Worm (Caenorhabditis elegans) whole organism, young adult: ENCODE data around the gene acc-3.

Source experiments
- B0035.1 ChIP-seq: sonication (generic microtip); optimal IDR thresholded peaks from 2 replicates; lab custom pipeline; 2016; ENCODE audit warnings: missing genetic modification characterization, mild to moderate bottlenecking, missing compliant biosample characterization, missing genotype, missing genetic modification reagents
- B0261.1 ChIP-seq: sonication (generic microtip); optimal IDR thresholded peaks from 2 replicates; lab custom pipeline; 2016; ENCODE audit warnings: mild to moderate bottlenecking, missing genetic modification characterization, moderate library complexity, missing compliant biosample characterization
- B0336.3 ChIP-seq: fragments of 200-800 bp; sonication (Bioruptor generic); IDR thresholded peaks from 2 replicates; pipeline ENCODE4 v1.3.6; 2022; ENCODE audit warnings: missing genetic modification characterization, missing compliant biosample characterization
- F33H1.4 ChIP-seq: fragments of 200-800 bp; sonication (Bioruptor generic); IDR thresholded peaks from 2 replicates; pipeline ENCODE4 v1.3.6; 2022; ENCODE audit warnings: missing genetic modification reagents, missing genetic modification characterization, missing compliant biosample characterization
- F37B4.10 ChIP-seq: fragments of 200-800 bp; sonication (Bioruptor generic); IDR thresholded peaks from 2 replicates; pipeline ENCODE4 v1.3.6; 2022; ENCODE audit warnings: missing genetic modification characterization, missing compliant biosample characterization
- F49E8.2 ChIP-seq: sonication (generic microtip); optimal IDR thresholded peaks from 3 replicates; lab custom pipeline; 2017; ENCODE audit warnings: missing genetic modification characterization, mild to moderate bottlenecking, missing compliant biosample characterization, antibody characterized with exemption, moderate library complexity; ENCODE audit not compliant: insufficient read depth
- K12H6.12 ChIP-seq: fragments of 200-800 bp; sonication (Bioruptor generic); optimal IDR thresholded peaks from 2 replicates; lab custom pipeline; 2018; ENCODE audit warnings: mild to moderate bottlenecking, missing genetic modification characterization, missing compliant biosample characterization
- Y53F4B.3 ChIP-seq: fragments of 200-800 bp; sonication (Bioruptor generic); IDR thresholded peaks from 2 replicates; pipeline ENCODE4 v1.3.6; 2022; ENCODE audit warnings: missing genetic modification reagents, missing genetic modification characterization, missing compliant biosample characterization
- Y56A3A.18 ChIP-seq: fragments of 200-800 bp; sonication (Bioruptor generic); IDR thresholded peaks from 2 replicates; pipeline ENCODE4 v1.3.6; 2022; ENCODE audit warnings: missing genetic modification reagents, missing genetic modification characterization, missing compliant biosample characterization
- akir-1 ChIP-seq: fragments of 200-800 bp; sonication (Bioruptor generic); optimal IDR thresholded peaks from 2 replicates; lab custom pipeline; 2018; ENCODE audit warnings: mild to moderate bottlenecking, missing genetic modification characterization, moderate library complexity, missing compliant biosample characterization
- atf-7 ChIP-seq: sonication (generic microtip); optimal IDR thresholded peaks from 2 replicates; lab custom pipeline; 2017; ENCODE audit warnings: mild to moderate bottlenecking, missing genetic modification characterization, missing compliant biosample characterization
- cebp-1 ChIP-seq, 2 experiments: fragments of 200-800 bp in 1 of 2; sonication (Bioruptor generic) in 1 of 2; sonication (generic microtip) in 1 of 2; IDR thresholded peaks in 1 of 2; optimal IDR thresholded peaks in 1 of 2; 2 replicates each; pipeline versions ENCODE4 v1.3.6 to Lab custom; 2017 to 2022; ENCODE audit warnings: missing compliant biosample characterization in 2 of 2, missing genetic modification characterization in 2 of 2, mild to moderate bottlenecking in 1 of 2, missing genetic modification reagents in 1 of 2, moderate library complexity in 1 of 2
- ceh-40 ChIP-seq: fragments of 200-800 bp; sonication (Bioruptor generic); IDR thresholded peaks from 2 replicates; pipeline ENCODE4 v1.3.6; 2022; ENCODE audit warnings: missing genetic modification characterization, missing compliant biosample characterization
- ceh-79 ChIP-seq: sonication (generic microtip); optimal IDR thresholded peaks from 2 replicates; lab custom pipeline; 2017; ENCODE audit warnings: mild to moderate bottlenecking, missing genetic modification characterization, missing compliant biosample characterization
- dpff-1 ChIP-seq: sonication (generic microtip); optimal IDR thresholded peaks from 2 replicates; lab custom pipeline; 2017; ENCODE audit warnings: mild to moderate bottlenecking, missing genetic modification characterization, missing compliant biosample characterization
- egl-44 ChIP-seq: fragments of 200-800 bp; sonication (Bioruptor generic); IDR thresholded peaks from 2 replicates; pipeline ENCODE4 v1.3.6; 2022; ENCODE audit warnings: missing genetic modification reagents, missing genetic modification characterization, missing compliant biosample characterization
- egrh-3 ChIP-seq: fragments of 200-800 bp; sonication (Bioruptor generic); IDR thresholded peaks from 2 replicates; pipeline ENCODE4 v1.3.6; 2022; ENCODE audit warnings: missing genetic modification reagents, missing genetic modification characterization, missing compliant biosample characterization
- ekl-4 ChIP-seq: fragments of 200-800 bp; sonication (Bioruptor generic); IDR thresholded peaks from 2 replicates; pipeline ENCODE4 v1.3.6; 2022; ENCODE audit warnings: missing genetic modification reagents, missing genetic modification characterization, missing compliant biosample characterization
- fkh-3 ChIP-seq: sonication (generic microtip); optimal IDR thresholded peaks from 2 replicates; lab custom pipeline; 2016; ENCODE audit warnings: mild to moderate bottlenecking, missing genetic modification characterization, missing compliant biosample characterization
- hlh-12 ChIP-seq: sonication (generic microtip); optimal IDR thresholded peaks from 2 replicates; lab custom pipeline; 2016; ENCODE audit warnings: missing genetic modification characterization, missing compliant biosample characterization
- hlh-26 ChIP-seq: fragments of 200-800 bp; sonication (Bioruptor generic); conservative IDR thresholded peaks from 2 replicates; pipeline ENCODE4 v1.3.6; 2022; ENCODE audit warnings: missing genetic modification reagents, missing genetic modification characterization, missing compliant biosample characterization
- let-526 ChIP-seq: fragments of 200-800 bp; sonication (Bioruptor generic); IDR thresholded peaks from 2 replicates; pipeline ENCODE4 v1.3.6; 2022; ENCODE audit warnings: missing genetic modification reagents, missing genetic modification characterization, missing compliant biosample characterization
- lin-26 ChIP-seq: fragments of 200-800 bp; sonication (Bioruptor generic); IDR thresholded peaks from 2 replicates; pipeline ENCODE4 v1.3.6; 2022; ENCODE audit warnings: missing genetic modification reagents, missing genetic modification characterization, missing compliant biosample characterization
- lin-40 ChIP-seq: sonication (generic microtip); optimal IDR thresholded peaks from 2 replicates; lab custom pipeline; 2016; ENCODE audit warnings: missing genetic modification characterization, mild to moderate bottlenecking, missing compliant biosample characterization, missing genotype, missing genetic modification reagents
- lin-54 ChIP-seq: fragments of 200-800 bp; sonication (Bioruptor generic); optimal IDR thresholded peaks from 2 replicates; lab custom pipeline; 2018; ENCODE audit warnings: mild to moderate bottlenecking, missing genetic modification characterization, missing compliant biosample characterization
- lir-1 ChIP-seq: fragments of 200-800 bp; sonication (Bioruptor generic); conservative IDR thresholded peaks from 2 replicates; pipeline ENCODE4 v1.3.6; 2022; ENCODE audit warnings: missing genetic modification reagents, missing genetic modification characterization, missing compliant biosample characterization
- madf-10 ChIP-seq: sonication (generic microtip); optimal IDR thresholded peaks from 2 replicates; lab custom pipeline; 2016; ENCODE audit warnings: mild to moderate bottlenecking, missing genetic modification characterization, missing compliant biosample characterization
- madf-6 ChIP-seq: fragments of 200-800 bp; sonication (Bioruptor generic); IDR thresholded peaks from 2 replicates; pipeline ENCODE4 v1.3.6; 2022; ENCODE audit warnings: missing genetic modification reagents, missing genetic modification characterization, missing compliant biosample characterization
- nfya-2 ChIP-seq: fragments of 200-800 bp; sonication (Bioruptor generic); IDR thresholded peaks from 2 replicates; pipeline ENCODE4 v1.3.6; 2022; ENCODE audit warnings: missing genetic modification reagents, missing genetic modification characterization, missing compliant biosample characterization
- nhr-179 ChIP-seq: sonication (generic microtip); optimal IDR thresholded peaks from 2 replicates; lab custom pipeline; 2016; ENCODE audit warnings: mild to moderate bottlenecking, missing genetic modification characterization, missing compliant biosample characterization
- nhr-90 ChIP-seq: sonication (generic microtip); optimal IDR thresholded peaks from 2 replicates; lab custom pipeline; 2016; ENCODE audit warnings: missing genotype, mild to moderate bottlenecking, missing genetic modification characterization, missing compliant biosample characterization
- pbrm-1 ChIP-seq: fragments of 200-800 bp; sonication (Bioruptor generic); IDR thresholded peaks from 2 replicates; pipeline ENCODE4 v1.3.6; 2022; ENCODE audit warnings: missing genetic modification reagents, missing genetic modification characterization, missing compliant biosample characterization
- pha-4 ChIP-seq: fragments of 150-350 bp; sonication (generic microtip); optimal IDR thresholded peaks from 2 replicates; lab custom pipeline; 2014; ENCODE audit warnings: missing biosample characterization, missing genetic modification reagents, missing genetic modification characterization
- rcor-1 ChIP-seq: fragments of 200-800 bp; sonication (Bioruptor generic); IDR thresholded peaks from 2 replicates; pipeline ENCODE4 v1.3.6; 2022; ENCODE audit warnings: missing genetic modification reagents, missing genetic modification characterization, missing compliant biosample characterization
- tbp1 ChIP-seq: fragments of 200-800 bp; sonication (Bioruptor generic); optimal IDR thresholded peaks from 2 replicates; lab custom pipeline; 2018; ENCODE audit warnings: mild to moderate bottlenecking, missing genetic modification characterization, missing compliant biosample characterization
- tlf-1 ChIP-seq: fragments of 200-800 bp; sonication (Bioruptor generic); optimal IDR thresholded peaks from 2 replicates; lab custom pipeline; 2018; ENCODE audit warnings: mild to moderate bottlenecking, missing genetic modification characterization, missing compliant biosample characterization
- unc-130 ChIP-seq: sonication (generic microtip); optimal IDR thresholded peaks from 2 replicates; lab custom pipeline; 2016; ENCODE audit warnings: missing genetic modification reagents, missing genetic modification characterization, missing compliant biosample characterization
- zfh-2 ChIP-seq: fragments of 200-800 bp; sonication (Bioruptor generic); conservative IDR thresholded peaks from 2 replicates; pipeline ENCODE4 v1.3.6; 2022; ENCODE audit warnings: missing genetic modification reagents, missing genetic modification characterization, missing compliant biosample characterization
- ztf-25 ChIP-seq: fragments of 200-800 bp; sonication (Bioruptor generic); IDR thresholded peaks from 2 replicates; pipeline ENCODE4 v1.3.6; 2022; ENCODE audit warnings: missing genetic modification reagents, missing genetic modification characterization, missing compliant biosample characterization

The acc-3 gene

DNA sequence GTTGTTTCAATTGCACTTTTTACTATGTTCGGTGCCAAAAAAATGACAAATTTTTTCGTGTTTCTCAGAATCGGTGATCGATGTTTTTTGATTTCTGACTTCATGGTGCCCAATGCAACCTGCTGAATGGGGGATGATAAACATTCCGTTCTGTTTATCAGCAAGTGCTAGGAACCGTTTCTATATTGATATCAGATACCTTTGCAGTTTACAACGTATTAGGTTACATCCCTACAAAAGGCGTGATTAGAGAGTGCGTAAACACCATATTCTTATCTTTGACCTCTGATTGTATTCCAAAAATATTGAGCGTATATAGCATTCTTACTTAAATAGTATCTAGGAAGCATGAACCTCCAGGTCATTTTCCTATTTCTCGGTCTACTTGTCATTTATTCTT, 5.5 kb upstream of the acc-3 start, which contains the start of gene aman-1:
TSS of gene aman-1 (plus strand) at position 344 of the 400 bp plus-strand sequence.
- no peak for TF ChIP-seq madf-10 (tag; lab: Kevin White, UChicago)
- TF ChIP-seq ceh-40 (GFP tag; lab: Robert Waterston, UW): no peak
- no peak for TF ChIP-seq let-526
- TF ChIP-seq lin-26 (GFP tag; lab: Robert Waterston, UW): no peak
- no peak for TF ChIP-seq pha-4 (tag; lab: Kevin White, UChicago)
- TF ChIP-seq lin-54 (GFP tag; lab: Kevin White, UChicago): no peak
- TF ChIP-seq F37B4.10 (GFP tag; lab: Robert Waterston, UW): no peak
- TF ChIP-seq B0261.1: no peak
- no peak for TF ChIP-seq ceh-79 (tag; lab: Kevin White, UChicago)
- no peak for TF ChIP-seq madf-6 (GFP tag; lab: Robert Waterston, UW)
- no peak for TF ChIP-seq egl-44
- no peak for TF ChIP-seq Y56A3A.18 (GFP tag; lab: Robert Waterston, UW)
- TF ChIP-seq lin-40: no peak
- TF ChIP-seq egrh-3 (GFP tag; lab: Robert Waterston, UW): no peak
- no peak for TF ChIP-seq pbrm-1
- no peak for TF ChIP-seq B0035.1 (tag; lab: Kevin White, UChicago)
- TF ChIP-seq F49E8.2: no peak
- TF ChIP-seq nfya-2 (GFP tag; lab: Robert Waterston, UW): no peak

- TF ChIP-seq K12H6.12 (tag; lab: Kevin White, UChicago) (peak; percentile 3), cebp-1 (GFP tag; IDR thresholded peaks at IDR 0.05; lab: Robert Waterston, UW) (no peak), cebp-1 (tag; optimal IDR thresholded peaks at IDR 0.05; lab: Kevin White, UChicago) (no peak), ceh-40 (GFP tag; lab: Robert Waterston, UW) (no peak), nhr-179 (no peak)
- TF ChIP-seq, all 124 proteins: peak for 1
These were observed 6.4 kb downstream of the acc-3 start, which contains the start of gene F55D10.4 for ce11 chrX:4720603-4721529. Gene F55D10.4 (minus strand): TSS chrX:4720653.

DNA sequence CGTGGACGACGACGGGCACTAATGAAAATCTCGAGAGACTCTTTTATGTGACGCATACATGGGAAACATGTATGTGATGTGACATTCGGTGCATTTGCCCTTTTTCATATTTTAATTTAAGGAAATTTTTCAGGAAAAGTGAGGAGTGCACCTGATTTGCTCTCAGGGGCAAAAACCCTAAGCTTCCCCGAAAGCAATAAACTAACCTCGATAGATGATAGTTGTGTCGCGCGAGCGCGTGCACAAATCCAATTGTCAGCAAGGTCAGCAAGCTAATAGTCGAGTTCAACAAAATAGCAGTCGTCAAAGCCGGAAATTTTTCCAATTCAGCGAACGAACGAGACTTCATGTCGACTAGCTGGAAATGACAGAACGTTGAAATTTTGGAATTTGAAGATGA, 9.2 kb downstream of the acc-3 start:
- TF ChIP-seq hlh-12 (no peak), rcor-1 (GFP tag; lab: Robert Waterston, UW) (no peak), B0336.3 (GFP tag; lab: Robert Waterston, UW) (no peak), ekl-4 (GFP tag; lab: Robert Waterston, UW) (no peak), akir-1 (GFP tag; lab: Kevin White, UChicago) (no peak), F33H1.4 (GFP tag; lab: Robert Waterston, UW) (no peak), lir-1 (GFP tag; lab: Robert Waterston, UW) (no peak), hlh-26 (no peak), fkh-3 (tag; lab: Kevin White, UChicago) (no peak), nhr-90 (tag; lab: Kevin White, UChicago) (no peak), ztf-25 (GFP tag; lab: Robert Waterston, UW) (no peak), madf-6 (GFP tag; lab: Robert Waterston, UW) (no peak), lin-40 (no peak), B0035.1 (tag; lab: Kevin White, UChicago) (no peak)

DNA sequence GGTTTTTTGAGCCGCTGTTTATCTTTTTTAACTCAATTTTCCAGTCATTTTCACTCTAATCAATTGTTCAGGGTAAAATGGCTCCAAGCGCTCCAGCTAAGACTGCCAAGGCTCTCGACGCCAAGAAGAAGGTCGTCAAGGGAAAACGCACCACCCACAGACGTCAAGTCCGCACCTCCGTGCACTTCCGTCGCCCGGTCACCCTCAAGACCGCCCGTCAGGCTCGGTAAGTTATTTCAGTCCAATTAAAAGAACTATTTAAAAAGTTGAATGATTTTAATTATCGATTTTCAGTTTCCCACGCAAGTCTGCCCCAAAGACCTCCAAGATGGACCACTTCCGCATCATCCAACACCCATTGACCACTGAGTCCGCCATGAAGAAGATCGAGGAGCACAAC, 12.2 kb downstream of the acc-3 start, which contains the start of gene rpl-25.1:
TSS of gene rpl-25.1 (plus strand) at position 72 of the 400 bp plus-strand sequence.
- TF ChIP-seq tlf-1 (GFP tag; lab: Kevin White, UChicago): no peak
- TF ChIP-seq atf-7 (tag; lab: Kevin White, UChicago): no peak
- TF ChIP-seq unc-130 (GFP tag; lab: Kevin White, UChicago): no peak
- no peak for TF ChIP-seq hlh-26
- no peak for TF ChIP-seq tbp1
- no peak for TF ChIP-seq Y53F4B.3 (GFP tag; lab: Robert Waterston, UW)
- no peak for TF ChIP-seq dpff-1 (tag; lab: Kevin White, UChicago)
- peak; percentile 78 for TF ChIP-seq zfh-2 (GFP tag; lab: Robert Waterston, UW)
